Worm (Caenorhabditis elegans): Measurements from ENCODE around the gene F16B4.4.

DNA sequence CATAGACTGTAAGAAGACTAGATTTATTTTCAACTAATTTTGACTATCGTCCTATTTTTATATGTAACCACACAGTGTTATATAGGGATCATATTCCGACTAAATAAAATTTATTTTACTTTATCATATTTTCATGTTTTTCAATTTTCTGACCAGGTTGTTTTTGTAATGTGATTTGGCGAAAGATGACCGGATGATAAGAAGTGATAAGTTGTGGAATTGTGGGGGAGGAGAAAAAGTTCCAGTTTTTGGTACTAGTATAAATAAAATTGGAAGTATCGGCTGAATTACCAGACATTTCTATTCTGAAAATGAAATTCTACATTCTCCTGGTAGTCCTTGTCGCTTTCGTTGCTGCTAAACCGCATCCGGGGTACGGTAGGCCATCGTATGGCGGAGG is 8.4 kb upstream of the F16B4.4 start, which contains the start of gene F16B4.7:
- no peak for TF ChIP-seq fkh-8 (tag; optimal IDR thresholded peaks at IDR 0.05)
- no peak for TF ChIP-seq lin-35 (GFP tag; optimal IDR thresholded peaks at IDR 0.05)
- no peak for TF ChIP-seq tlp-1 (tag; optimal IDR thresholded peaks at IDR 0.05)
- TF ChIP-seq nhr-77 (tag; optimal IDR thresholded peaks at IDR 0.05) = no peak
- TF ChIP-seq ztf-11 (tag; optimal IDR thresholded peaks at IDR 0.05) = no peak
- no peak for TF ChIP-seq rnt-1 (tag; optimal IDR thresholded peaks at IDR 0.05)
- no peak for TF ChIP-seq egl-27 (tag; optimal IDR thresholded peaks at IDR 0.05)
- TF ChIP-seq alr-1 (tag; optimal IDR thresholded peaks at IDR 0.05; ENCODE audit: borderline replicate concordance) = no peak
- TF ChIP-seq hlh-4 (tag; optimal IDR thresholded peaks at IDR 0.05) = no peak

All from whole organism, L1 larva.